Worm (Caenorhabditis elegans) whole organism, L4/young adult: ENCODE measurements around the gene Y45F10D.15.

ENCODE experiments used
- W03F9.2 ChIP-seq: fragments of 150-350 bp; optimal IDR thresholded peaks from 2 replicates; lab custom pipeline; 2014; ENCODE audit warnings: missing biosample characterization, missing genetic modification characterization
- dao-5 ChIP-seq: sonication (generic microtip); optimal IDR thresholded peaks from 2 replicates; lab custom pipeline; 2016; ENCODE audit warnings: missing genotype, missing genetic modification characterization, moderate library complexity, missing compliant biosample characterization

DNA sequence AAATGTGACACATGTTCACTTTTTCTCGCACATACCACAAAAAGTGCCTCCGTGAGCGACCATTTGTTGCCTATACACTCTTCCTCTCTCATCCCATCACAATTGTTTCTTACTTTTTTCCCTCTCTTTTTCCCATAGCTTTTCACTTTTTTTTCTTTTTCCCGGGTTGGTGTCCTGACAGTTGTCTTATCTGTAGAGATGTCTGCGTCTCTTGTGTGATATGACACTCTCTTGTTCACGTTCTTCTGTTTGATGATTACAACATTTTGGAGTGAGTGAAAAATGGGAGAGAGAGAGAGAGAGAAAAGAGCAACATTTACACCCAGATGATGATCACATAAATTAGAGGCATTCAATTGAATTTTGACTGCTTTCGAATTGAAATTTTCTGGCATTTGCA is 5.6 kb upstream of the Y45F10D.15 start:
- no peak for TF ChIP-seq dao-5 (tag; lab: Kevin White, UChicago)
- TF ChIP-seq W03F9.2 (tag; lab: Kevin White, UChicago): peak; percentile 46
